Fruit fly (Drosophila melanogaster): ENCODE data around the gene CG11722.

DNA sequence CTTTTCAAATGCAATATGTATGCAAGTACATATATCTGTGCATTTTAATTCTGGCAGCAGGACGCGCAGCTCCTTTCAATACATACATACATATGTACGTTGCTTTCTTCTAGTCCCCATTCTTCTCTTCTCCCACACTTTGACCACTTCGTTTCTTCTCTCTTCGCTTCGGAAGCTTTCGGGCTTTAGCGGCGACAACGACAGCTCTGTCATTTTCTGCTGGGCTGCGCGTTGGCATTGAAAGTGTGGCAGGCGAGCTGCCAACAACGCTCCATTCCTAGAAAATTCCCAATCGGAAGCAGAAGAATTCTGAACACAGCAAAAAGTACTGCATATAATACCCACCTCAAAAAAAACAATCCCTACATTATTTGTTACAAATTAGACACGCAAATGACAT, 37.7 kb upstream of the CG11722 start:
- TF ChIP-seq Sin3A (optimal IDR thresholded peaks at IDR 0.05): no peak
- TF ChIP-seq insv (optimal IDR thresholded peaks at IDR 0.05): no peak
- no peak for TF ChIP-seq ttk (optimal IDR thresholded peaks at IDR 0.05)
- TF ChIP-seq psq (optimal IDR thresholded peaks at IDR 0.05): no peak

All from Kc167 (cell line).